Worm (Caenorhabditis elegans) whole organism, mixed stage, embryonic: ENCODE results near the gene Y97E10AL.1.

Experiments
- cnd-1 ChIP-seq: fragments of 200-800 bp; sonication (Bioruptor generic); optimal IDR thresholded peaks from 2 replicates; lab custom pipeline; 2018; ENCODE audit warnings: mild to moderate bottlenecking, missing genetic modification characterization, missing compliant biosample characterization
- mab-5 ChIP-seq: fragments of 150-350 bp; optimal IDR thresholded peaks from 2 replicates; lab custom pipeline; 2014; ENCODE audit warnings: missing biosample characterization, missing genetic modification characterization
- nhr-2 ChIP-seq: fragments of 150-350 bp; optimal IDR thresholded peaks from 2 replicates; lab custom pipeline; 2014; ENCODE audit warnings: missing biosample characterization, missing genetic modification characterization
- pha-4 ChIP-seq: fragments of 150-350 bp; optimal IDR thresholded peaks from 2 replicates; lab custom pipeline; 2018; ENCODE audit warnings: missing biosample characterization, missing genetic modification reagents, missing genetic modification characterization
- ztf-11 ChIP-seq: fragments of 150-350 bp; optimal IDR thresholded peaks from 2 replicates; lab custom pipeline; 2014; ENCODE audit warnings: missing biosample characterization, missing genetic modification characterization

DNA sequence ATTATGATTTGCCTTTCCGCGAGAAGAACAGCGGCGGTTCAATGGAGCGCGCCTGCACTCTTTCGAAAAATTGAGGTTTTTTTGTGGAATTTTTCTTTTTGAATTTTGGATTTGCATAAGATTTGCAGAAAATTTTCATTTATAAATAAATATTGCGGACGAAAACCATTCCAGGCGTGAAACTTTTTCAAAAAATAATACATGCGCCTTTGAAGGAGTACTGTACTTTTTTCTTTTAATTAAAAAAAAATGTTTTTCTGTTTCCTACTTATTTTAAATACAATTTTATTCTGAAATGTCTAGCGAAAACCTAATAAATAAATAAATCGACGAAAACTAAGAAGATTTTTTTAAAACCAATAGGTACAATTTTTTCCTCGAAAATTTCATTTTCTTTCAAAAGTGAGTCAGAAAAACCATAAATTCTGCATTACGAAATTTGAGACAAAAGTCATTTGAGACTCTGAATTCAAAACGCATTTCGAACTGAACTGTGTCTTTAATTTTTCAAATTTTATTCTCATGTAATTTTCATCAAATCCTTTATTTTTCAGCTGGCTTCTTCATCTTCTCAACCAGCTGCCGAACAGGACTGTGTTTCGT, 4.9 kb upstream of the Y97E10AL.1 start, which contains the start of gene F26D11.1:
- TF ChIP-seq pha-4 (no peak), mab-5 (tag; lab: Kevin White, UChicago) (no peak), cnd-1 (tag; lab: Kevin White, UChicago) (no peak), nhr-2 (tag; lab: Kevin White, UChicago) (no peak), ztf-11 (no peak)
